Worm (Caenorhabditis elegans) whole organism, L3 larva: ENCODE measurements around the gene Y73B6BL.12.

ENCODE experiments used
- R02D3.7 ChIP-seq: fragments of 150-350 bp; optimal IDR thresholded peaks from 2 replicates; lab custom pipeline; 2014; ENCODE audit warnings: missing biosample characterization, missing genetic modification characterization
- ZK546.5 ChIP-seq: sonication (generic microtip); optimal IDR thresholded peaks from 2 replicates; lab custom pipeline; 2017; ENCODE audit warnings: missing biosample characterization, missing genetic modification characterization
- aly-2 ChIP-seq: fragments of 150-350 bp; optimal IDR thresholded peaks from 2 replicates; lab custom pipeline; 2014; ENCODE audit warnings: missing biosample characterization, missing genetic modification characterization
- ama-1 ChIP-seq: fragments of 150-350 bp; optimal IDR thresholded peaks from 2 replicates; lab custom pipeline; 2018
- ceh-16 ChIP-seq: sonication (generic microtip); optimal IDR thresholded peaks from 2 replicates; lab custom pipeline; 2017; ENCODE audit warnings: missing biosample characterization, missing genetic modification characterization
- ceh-28 ChIP-seq: fragments of 150-350 bp; optimal IDR thresholded peaks from 2 replicates; lab custom pipeline; 2014; ENCODE audit warnings: missing biosample characterization, missing genetic modification reagents, missing genetic modification characterization
- ceh-9 ChIP-seq: sonication (generic microtip); optimal IDR thresholded peaks from 2 replicates; lab custom pipeline; 2018; ENCODE audit warnings: missing biosample characterization, missing genetic modification characterization
- daf-12 ChIP-seq: fragments of 150-350 bp; optimal IDR thresholded peaks from 2 replicates; lab custom pipeline; 2014; ENCODE audit warnings: missing biosample characterization, missing genetic modification reagents, missing genetic modification characterization
- egl-27 ChIP-seq: sonication (generic microtip); optimal IDR thresholded peaks from 4 replicates; lab custom pipeline; 2017; ENCODE audit warnings: missing biosample characterization, missing genetic modification reagents, missing genetic modification characterization
- egl-5 ChIP-seq: fragments of 150-350 bp; optimal IDR thresholded peaks from 2 replicates; lab custom pipeline; 2017; ENCODE audit warnings: missing biosample characterization, missing genetic modification reagents, missing genetic modification characterization, inconsistent platforms
- elt-1 ChIP-seq: fragments of 150-350 bp; optimal IDR thresholded peaks from 2 replicates; lab custom pipeline; 2014; ENCODE audit warnings: missing biosample characterization, missing genetic modification characterization
- elt-2 ChIP-seq: sonication (generic microtip); optimal IDR thresholded peaks from 2 replicates; lab custom pipeline; 2016; ENCODE audit warnings: missing genetic modification reagents, mild to moderate bottlenecking, missing genetic modification characterization, missing compliant biosample characterization
- elt-3 ChIP-seq, 3 experiments: fragments of 150-350 bp in 1 of 3; sonication (generic microtip) in 2 of 3; optimal IDR thresholded peaks; 2 replicates in 2 of 3; 4 replicates in 1 of 3; lab custom pipeline; 2014 to 2017; ENCODE audit warnings: missing biosample characterization in 3 of 3, missing genetic modification characterization in 3 of 3
- eor-1 ChIP-seq, 2 experiments: fragments of 150-350 bp; optimal IDR thresholded peaks; 2 replicates each; lab custom pipeline; 2014 to 2018; ENCODE audit warnings: missing biosample characterization in 2 of 2, missing genetic modification characterization in 2 of 2
- fkh-10 ChIP-seq: sonication (generic microtip); optimal IDR thresholded peaks from 2 replicates; lab custom pipeline; 2017; ENCODE audit warnings: missing biosample characterization, missing genetic modification reagents, missing genetic modification characterization
- fkh-2 ChIP-seq: fragments of 150-350 bp; optimal IDR thresholded peaks from 2 replicates; lab custom pipeline; 2014; ENCODE audit warnings: missing biosample characterization, missing genetic modification reagents, missing genetic modification characterization
- hmg-11 ChIP-seq: sonication (generic microtip); optimal IDR thresholded peaks from 2 replicates; lab custom pipeline; 2016; ENCODE audit warnings: missing genetic modification characterization, missing compliant biosample characterization
- jun-1 ChIP-seq: fragments of 150-350 bp; optimal IDR thresholded peaks from 2 replicates; lab custom pipeline; 2014; ENCODE audit warnings: missing biosample characterization, missing genetic modification reagents, missing genetic modification characterization
- lin-15B ChIP-seq: fragments of 150-350 bp; optimal IDR thresholded peaks from 2 replicates; lab custom pipeline; 2014; ENCODE audit warnings: missing biosample characterization, missing genetic modification characterization
- lin-39 ChIP-seq: fragments of 150-350 bp; optimal IDR thresholded peaks from 2 replicates; lab custom pipeline; 2018; ENCODE audit warnings: missing biosample characterization, missing genetic modification reagents, missing genetic modification characterization
- lsy-12 ChIP-seq: sonication (generic microtip); optimal IDR thresholded peaks from 2 replicates; lab custom pipeline; 2016; ENCODE audit warnings: mild to moderate bottlenecking, missing genetic modification characterization, missing compliant biosample characterization
- mdl-1 ChIP-seq: fragments of 150-350 bp; optimal IDR thresholded peaks from 2 replicates; lab custom pipeline; 2014; ENCODE audit warnings: missing biosample characterization, missing genetic modification characterization
- nfya-1 ChIP-seq: sonication (generic microtip); optimal IDR thresholded peaks from 2 replicates; lab custom pipeline; 2017; ENCODE audit warnings: missing genetic modification characterization, mild to moderate bottlenecking, missing compliant biosample characterization, antibody characterized with exemption, moderate library complexity; ENCODE audit not compliant: insufficient read depth
- nhr-12 ChIP-seq: fragments of 150-350 bp; optimal IDR thresholded peaks from 2 replicates; lab custom pipeline; 2014; ENCODE audit warnings: missing biosample characterization, missing genetic modification characterization
- nhr-237 ChIP-seq: fragments of 150-350 bp; optimal IDR thresholded peaks from 2 replicates; lab custom pipeline; 2014; ENCODE audit warnings: missing biosample characterization, missing genetic modification characterization
- nhr-25 ChIP-seq: sonication (generic microtip); optimal IDR thresholded peaks from 2 replicates; lab custom pipeline; 2017; ENCODE audit warnings: missing biosample characterization, missing genetic modification characterization
- nhr-28 ChIP-seq: fragments of 150-350 bp; optimal IDR thresholded peaks from 2 replicates; lab custom pipeline; 2014; ENCODE audit warnings: missing biosample characterization, missing genetic modification characterization
- nhr-43 ChIP-seq: sonication (generic microtip); optimal IDR thresholded peaks from 2 replicates; lab custom pipeline; 2016; ENCODE audit warnings: mild to moderate bottlenecking, missing genetic modification characterization, missing compliant biosample characterization; ENCODE audit not compliant: poor library complexity, severe bottlenecking
- nhr-76 ChIP-seq: fragments of 150-350 bp; sonication (generic microtip); optimal IDR thresholded peaks from 5 replicates; lab custom pipeline; 2014; ENCODE audit warnings: missing biosample characterization, missing genetic modification characterization
- nhr-77 ChIP-seq: fragments of 150-350 bp; optimal IDR thresholded peaks from 2 replicates; lab custom pipeline; 2014; ENCODE audit warnings: missing biosample characterization, missing genetic modification characterization
- pha-4 ChIP-seq: fragments of 150-350 bp; optimal IDR thresholded peaks from 2 replicates; lab custom pipeline; 2014; ENCODE audit warnings: missing biosample characterization, missing genetic modification reagents, missing genetic modification characterization
- pqm-1 ChIP-seq: fragments of 150-350 bp; optimal IDR thresholded peaks from 2 replicates; lab custom pipeline; 2017; ENCODE audit warnings: missing biosample characterization, missing genetic modification characterization, inconsistent platforms
- skn-1 ChIP-seq: fragments of 150-350 bp; optimal IDR thresholded peaks from 2 replicates; lab custom pipeline; 2014; ENCODE audit warnings: missing biosample characterization, missing genetic modification characterization
- snpc-4 ChIP-seq: fragments of 150-350 bp; optimal IDR thresholded peaks from 2 replicates; lab custom pipeline; 2014; ENCODE audit warnings: missing biosample characterization, missing genetic modification characterization
- unc-39 ChIP-seq: sonication (generic microtip); optimal IDR thresholded peaks from 4 replicates; lab custom pipeline; 2017; ENCODE audit warnings: missing biosample characterization, missing genetic modification characterization
- unc-62 ChIP-seq: fragments of 150-350 bp; sonication (generic microtip); optimal IDR thresholded peaks from 4 replicates; lab custom pipeline; 2014; ENCODE audit warnings: missing biosample characterization, missing genetic modification reagents, missing genetic modification characterization
- ztf-11 ChIP-seq: fragments of 150-350 bp; optimal IDR thresholded peaks from 2 replicates; lab custom pipeline; 2014; ENCODE audit warnings: missing biosample characterization, missing genetic modification characterization

Y73B6BL.12 gene

ce11 chrIV:6298253-6298652 lies 19.0 kb downstream of the Y73B6BL.12 start, which contains the start of gene srv-27:
TSS of gene srv-27 (minus strand) at chrIV:6298353.
- no peak for TF ChIP-seq ztf-11
- TF ChIP-seq nhr-12, result no peak
- no peak for TF ChIP-seq nhr-76 (tag; lab: Kevin White, UChicago)
- no peak for TF ChIP-seq egl-5 (tag; lab: Kevin White, UChicago)
- TF ChIP-seq skn-1 (tag; lab: Kevin White, UChicago), result no peak
- TF ChIP-seq nhr-28 (tag; lab: Kevin White, UChicago), result no peak
- no peak for TF ChIP-seq R02D3.7
- no peak for TF ChIP-seq lin-15B
- no peak for TF ChIP-seq aly-2 (tag; lab: Kevin White, UChicago)
- TF ChIP-seq mdl-1 (tag; lab: Kevin White, UChicago), result no peak
- no peak for TF ChIP-seq pqm-1 (tag; lab: Kevin White, UChicago)
- TF ChIP-seq ceh-16 (tag; lab: Kevin White, UChicago), result no peak
- TF ChIP-seq ZK546.5 (tag; lab: Kevin White, UChicago), result no peak
- TF ChIP-seq hmg-11 (tag; lab: Kevin White, UChicago), result no peak
- TF ChIP-seq ama-1 (lab: Kevin White, UChicago), result no peak
- TF ChIP-seq pha-4 (tag; lab: Kevin White, UChicago), result no peak
- no peak for TF ChIP-seq nhr-77 (tag; lab: Kevin White, UChicago)
- TF ChIP-seq elt-2 (tag; lab: Kevin White, UChicago), result no peak
- TF ChIP-seq ceh-28 (tag; lab: Kevin White, UChicago), result no peak
- no peak for TF ChIP-seq ceh-9 (tag; lab: Kevin White, UChicago)

- TF ChIP-seq lin-39 (peak; percentile 23), snpc-4 (tag; lab: Kevin White, UChicago) (no peak)
Measured at ce11 chrIV:6294081-6294480, 23.2 kb downstream of the Y73B6BL.12 start, which contains the start of gene hil-2. TSS of gene hil-2 (plus strand) at chrIV:6294240.

ce11 chrIV:6290741-6291140 lies 26.5 kb downstream of the Y73B6BL.12 start, which contains the start of gene srv-24:
TSS of gene srv-24 (minus strand) at chrIV:6290841.
- TF ChIP-seq nhr-43 (tag; lab: Kevin White, UChicago) (no peak), elt-1 (tag; lab: Kevin White, UChicago) (no peak), fkh-2 (tag; lab: Kevin White, UChicago) (no peak), fkh-10 (no peak), ama-1 (lab: Kevin White, UChicago) (no peak), egl-27 (tag; lab: Kevin White, UChicago) (no peak), nhr-77 (tag; lab: Kevin White, UChicago) (no peak), jun-1 (no peak), snpc-4 (tag; lab: Kevin White, UChicago) (no peak), nhr-237 (no peak), ceh-28 (tag; lab: Kevin White, UChicago) (no peak), nhr-12 (no peak), elt-3 (tag; optimal IDR thresholded peaks at IDR 0.05; lab: Kevin White, UChicago) (no peak), daf-12 (tag; lab: Kevin White, UChicago) (no peak), unc-39 (tag; lab: Kevin White, UChicago) (no peak), egl-5 (tag; lab: Kevin White, UChicago) (no peak), eor-1 (tag; optimal IDR thresholded peaks at IDR 0.05; lab: Kevin White, UChicago) (no peak), R02D3.7 (no peak), hmg-11 (tag; lab: Kevin White, UChicago) (no peak)

- TF ChIP-seq unc-62 (GFP tag; lab: Kevin White, UChicago) (no peak), ceh-9 (tag; lab: Kevin White, UChicago) (no peak), elt-3 (tag; optimal IDR thresholded peaks at IDR 0.05; lab: Kevin White, UChicago) (no peak), ama-1 (lab: Kevin White, UChicago) (no peak), nhr-237 (no peak), lsy-12 (no peak), unc-39 (tag; lab: Kevin White, UChicago) (no peak), egl-27 (tag; lab: Kevin White, UChicago) (no peak), daf-12 (tag; lab: Kevin White, UChicago) (no peak), elt-1 (tag; lab: Kevin White, UChicago) (no peak), pqm-1 (tag; lab: Kevin White, UChicago) (no peak), skn-1 (tag; lab: Kevin White, UChicago) (no peak), nhr-43 (tag; lab: Kevin White, UChicago) (no peak), mdl-1 (tag; lab: Kevin White, UChicago) (no peak), elt-2 (tag; lab: Kevin White, UChicago) (no peak), ztf-11 (no peak), nhr-25 (no peak), snpc-4 (tag; lab: Kevin White, UChicago) (no peak), nfya-1 (tag; lab: Kevin White, UChicago) (no peak)
- TF ChIP-seq, all 47 proteins: peak for 0
Measured at ce11 chrIV:6284277-6284676, 33.0 kb downstream of the Y73B6BL.12 start, which contains the start of gene ops-1. TSS of gene ops-1 (minus strand) at chrIV:6284377.
